Fruit fly (Drosophila melanogaster) whole organism, embryonic: ENCODE results near the gene Pgd.
A peak's percentile ranks its signal among the peaks of the same experiment; 100 is the strongest.

Source experiments
- Adf1 ChIP-seq: fragments of 200-800 bp; sonication (Bioruptor generic); IDR thresholded peaks from 2 replicates; pipeline ENCODE4 v1.3.6; 2022; ENCODE audit warnings: missing biosample characterization, missing genetic modification characterization
- Atf3 ChIP-seq: fragments of 200-800 bp; sonication (Bioruptor generic); optimal IDR thresholded peaks from 3 replicates; lab custom pipeline; 2016; ENCODE audit warnings: missing biosample characterization, missing genetic modification characterization
- B-H1 ChIP-seq: fragments of 200-800 bp; sonication (Bioruptor generic); IDR thresholded peaks from 3 replicates; pipeline ENCODE4 v1.3.6; 2022; ENCODE audit warnings: missing biosample characterization, missing genetic modification characterization
- B-H2 ChIP-seq: fragments of 200-800 bp; sonication (Bioruptor generic); optimal IDR thresholded peaks from 2 replicates; lab custom pipeline; 2018; ENCODE audit warnings: missing biosample characterization, mild to moderate bottlenecking, missing genetic modification characterization
- Bgb ChIP-seq: fragments of 200-800 bp; sonication (Bioruptor generic); IDR thresholded peaks from 2 replicates; pipeline ENCODE4 v1.3.6; 2022; ENCODE audit warnings: missing biosample characterization, missing genetic modification characterization; ENCODE audit not compliant: partially characterized antibody
- CG10565 ChIP-seq: fragments of 200-800 bp; sonication (Bioruptor generic); optimal IDR thresholded peaks from 3 replicates; lab custom pipeline; 2016; ENCODE audit warnings: missing biosample characterization, mild to moderate bottlenecking, missing genetic modification characterization
- CG10654 ChIP-seq: fragments of 200-800 bp; sonication (Bioruptor generic); optimal IDR thresholded peaks from 2 replicates; lab custom pipeline; 2016; ENCODE audit warnings: missing biosample characterization, missing genetic modification characterization
- CG12155 ChIP-seq: fragments of 200-800 bp; sonication (Bioruptor generic); optimal IDR thresholded peaks from 3 replicates; lab custom pipeline; 2016; ENCODE audit warnings: missing biosample characterization, missing genetic modification characterization
- CG13287 ChIP-seq: fragments of 200-800 bp; sonication (Bioruptor generic); IDR thresholded peaks from 2 replicates; pipeline ENCODE4 v1.3.6; 2022; ENCODE audit warnings: missing biosample characterization, missing genetic modification characterization; ENCODE audit not compliant: partially characterized antibody
- CG13624 ChIP-seq: fragments of 200-800 bp; sonication (Bioruptor generic); optimal IDR thresholded peaks from 2 replicates; lab custom pipeline; 2016; ENCODE audit warnings: missing biosample characterization, missing genetic modification characterization
- CG14667 ChIP-seq: fragments of 200-800 bp; sonication (Bioruptor generic); IDR thresholded peaks from 2 replicates; pipeline ENCODE4 v1.3.6; 2022; ENCODE audit warnings: missing biosample characterization, missing genetic modification characterization
- CG17359 ChIP-seq: fragments of 200-800 bp; sonication (Bioruptor generic); optimal IDR thresholded peaks from 3 replicates; lab custom pipeline; 2018; ENCODE audit warnings: missing biosample characterization, mild to moderate bottlenecking, missing genetic modification characterization, moderate library complexity
- CG17385 ChIP-seq: fragments of 200-800 bp; sonication (Bioruptor generic); optimal IDR thresholded peaks from 3 replicates; lab custom pipeline; 2018; ENCODE audit warnings: missing biosample characterization, mild to moderate bottlenecking, missing genetic modification characterization
- CG18262 ChIP-seq: fragments of 200-800 bp; optimal IDR thresholded peaks from 3 replicates; lab custom pipeline; 2019; ENCODE audit warnings: missing biosample characterization, mild to moderate bottlenecking, missing genetic modification characterization, moderate library complexity
- CG31224 ChIP-seq: fragments of 200-800 bp; sonication (Bioruptor generic); IDR thresholded peaks from 2 replicates; pipeline ENCODE4 v1.3.6; 2022; ENCODE audit warnings: missing biosample characterization, missing genetic modification characterization
- CG7271 ChIP-seq: fragments of 200-800 bp; sonication (Bioruptor generic); optimal IDR thresholded peaks from 2 replicates; lab custom pipeline; 2018; ENCODE audit warnings: missing biosample characterization, mild to moderate bottlenecking, missing genetic modification characterization, moderate library complexity
- CG7372 ChIP-seq: fragments of 200-800 bp; sonication (Bioruptor generic); IDR thresholded peaks from 2 replicates; pipeline ENCODE4 v1.3.6; 2022; ENCODE audit warnings: missing biosample characterization, missing genetic modification characterization
- CG8478 ChIP-seq: fragments of >200 bp; optimal IDR thresholded peaks from 2 replicates; lab custom pipeline; 2018
- D ChIP-seq, 2 experiments: fragments of 200-800 bp in 1 of 2; fragments of >200 bp in 1 of 2; sonication (Bioruptor generic) in 1 of 2; optimal IDR thresholded peaks; 2 replicates in 1 of 2; 3 replicates in 1 of 2; lab custom pipeline; 2017; ENCODE audit warnings: mild to moderate bottlenecking in 1 of 2, missing biosample characterization in 1 of 2, missing genetic modification characterization in 1 of 2, missing genetic modification reagents in 1 of 2
- Dfd ChIP-seq, 2 experiments: fragments of >200 bp; optimal IDR thresholded peaks; 2 replicates each; lab custom pipeline; 2017; ENCODE audit warnings: missing biosample characterization in 2 of 2, missing genetic modification characterization in 2 of 2
- Doc2 ChIP-seq: fragments of 200-800 bp; sonication (Bioruptor generic); IDR thresholded peaks from 2 replicates; pipeline ENCODE4 v1.3.6; 2022; ENCODE audit warnings: missing biosample characterization, missing genetic modification characterization
- Dref ChIP-seq: fragments of 200-800 bp; sonication (Bioruptor generic); IDR thresholded peaks from 2 replicates; pipeline ENCODE4 v1.3.6; 2022; ENCODE audit warnings: missing biosample characterization, missing genetic modification characterization
- ERR ChIP-seq: fragments of 200-800 bp; sonication (Bioruptor generic); optimal IDR thresholded peaks from 2 replicates; lab custom pipeline; 2016; ENCODE audit warnings: missing biosample characterization, missing genetic modification characterization
- Hmx ChIP-seq: fragments of 200-800 bp; sonication (Bioruptor generic); optimal IDR thresholded peaks from 2 replicates; lab custom pipeline; 2016; ENCODE audit warnings: missing biosample characterization, missing genetic modification characterization
- Lim3 ChIP-seq: fragments of 200-800 bp; sonication (Bioruptor generic); IDR thresholded peaks from 2 replicates; pipeline ENCODE4 v1.3.6; 2022; ENCODE audit warnings: missing biosample characterization, missing genetic modification characterization
- MBD-R2 ChIP-seq: fragments of 200-800 bp; sonication (Bioruptor generic); IDR thresholded peaks from 2 replicates; pipeline ENCODE4 v1.3.6; 2022; ENCODE audit warnings: missing biosample characterization, missing genetic modification characterization
- Mes4 ChIP-seq: fragments of 200-800 bp; sonication (Bioruptor generic); optimal IDR thresholded peaks from 2 replicates; lab custom pipeline; 2016; ENCODE audit warnings: missing biosample characterization, missing genetic modification characterization
- Side ChIP-seq: fragments of 200-800 bp; sonication (Bioruptor generic); optimal IDR thresholded peaks from 2 replicates; lab custom pipeline; 2016; ENCODE audit warnings: missing biosample characterization, missing genetic modification characterization
- Sox100B ChIP-seq: fragments of 200-800 bp; sonication (Bioruptor generic); optimal IDR thresholded peaks from 3 replicates; lab custom pipeline; 2018; ENCODE audit warnings: missing biosample characterization, mild to moderate bottlenecking, missing genetic modification characterization
- ac ChIP-seq: fragments of 200-800 bp; sonication (Bioruptor generic); optimal IDR thresholded peaks from 3 replicates; lab custom pipeline; 2017; ENCODE audit warnings: missing biosample characterization, mild to moderate bottlenecking, missing genetic modification characterization
- aop ChIP-seq: fragments of 200-800 bp; sonication (Bioruptor generic); IDR thresholded peaks from 2 replicates; pipeline ENCODE4 v1.3.6; 2022; ENCODE audit warnings: missing biosample characterization, missing genetic modification characterization
- ato ChIP-seq: fragments of 200-800 bp; sonication (Bioruptor generic); IDR thresholded peaks from 2 replicates; pipeline ENCODE4 v1.3.6; 2022; ENCODE audit warnings: missing biosample characterization, missing genetic modification characterization; ENCODE audit not compliant: partially characterized antibody
- dimm ChIP-seq: fragments of 200-800 bp; sonication (Bioruptor generic); IDR thresholded peaks from 2 replicates; pipeline ENCODE4 v1.3.6; 2022; ENCODE audit warnings: missing biosample characterization, missing genetic modification characterization
- ems ChIP-seq: fragments of 200-800 bp; sonication (Bioruptor generic); optimal IDR thresholded peaks from 3 replicates; lab custom pipeline; 2016; ENCODE audit warnings: missing biosample characterization, missing genetic modification characterization
- fd64A ChIP-seq: fragments of 200-800 bp; sonication (Bioruptor generic); optimal IDR thresholded peaks from 3 replicates; lab custom pipeline; 2018; ENCODE audit warnings: missing biosample characterization, mild to moderate bottlenecking, missing genetic modification characterization
- gsb-n ChIP-seq: fragments of 200-800 bp; sonication (Bioruptor generic); optimal IDR thresholded peaks from 3 replicates; lab custom pipeline; 2018; ENCODE audit warnings: missing biosample characterization, mild to moderate bottlenecking, missing genetic modification characterization
- h ChIP-seq: fragments of >200 bp; optimal IDR thresholded peaks from 2 replicates; lab custom pipeline; 2017
- hbn ChIP-seq: fragments of 200-800 bp; sonication (Bioruptor generic); IDR thresholded peaks from 2 replicates; pipeline ENCODE4 v1.3.6; 2022; ENCODE audit warnings: missing biosample characterization, missing genetic modification characterization; ENCODE audit not compliant: partially characterized antibody
- jumu ChIP-seq: fragments of 200-800 bp; sonication (Bioruptor generic); optimal IDR thresholded peaks from 3 replicates; lab custom pipeline; 2016; ENCODE audit warnings: missing biosample characterization, missing genetic modification characterization
- lmd ChIP-seq: fragments of 200-800 bp; sonication (Bioruptor generic); IDR thresholded peaks from 2 replicates; pipeline ENCODE4 v1.3.6; 2022; ENCODE audit warnings: missing biosample characterization, missing genetic modification characterization
- maf-S ChIP-seq: fragments of 200-800 bp; sonication (Bioruptor generic); optimal IDR thresholded peaks from 2 replicates; lab custom pipeline; 2016; ENCODE audit warnings: missing biosample characterization, missing genetic modification characterization
- row ChIP-seq: fragments of 200-800 bp; sonication (Bioruptor generic); IDR thresholded peaks from 3 replicates; pipeline ENCODE4 v1.3.6; 2022; ENCODE audit warnings: missing biosample characterization, missing genetic modification characterization
- scrt ChIP-seq: fragments of 200-800 bp; sonication (Bioruptor generic); optimal IDR thresholded peaks from 2 replicates; lab custom pipeline; 2018; ENCODE audit warnings: missing biosample characterization, mild to moderate bottlenecking, missing genetic modification characterization, moderate library complexity
- sd ChIP-seq: fragments of 200-800 bp; sonication (Bioruptor generic); optimal IDR thresholded peaks from 3 replicates; lab custom pipeline; 2018; ENCODE audit warnings: missing biosample characterization, mild to moderate bottlenecking, missing genetic modification characterization, moderate library complexity
- sob ChIP-seq: fragments of 200-800 bp; sonication (Bioruptor generic); IDR thresholded peaks from 2 replicates; pipeline ENCODE4 v1.3.6; 2022; ENCODE audit warnings: missing biosample characterization, missing genetic modification characterization
- sqz ChIP-seq: fragments of 200-800 bp; sonication (Bioruptor generic); optimal IDR thresholded peaks from 3 replicates; lab custom pipeline; 2018; ENCODE audit warnings: missing biosample characterization, mild to moderate bottlenecking, missing genetic modification characterization
- trem ChIP-seq: fragments of 200-800 bp; optimal IDR thresholded peaks from 3 replicates; lab custom pipeline; 2019; ENCODE audit warnings: missing biosample characterization, mild to moderate bottlenecking, missing genetic modification characterization, moderate library complexity
- tx ChIP-seq: fragments of 200-800 bp; sonication (Bioruptor generic); optimal IDR thresholded peaks from 2 replicates; lab custom pipeline; 2016; ENCODE audit warnings: missing biosample characterization, missing genetic modification characterization
- usp ChIP-seq: fragments of >200 bp; optimal IDR thresholded peaks from 2 replicates; lab custom pipeline; 2017; ENCODE audit warnings: missing biosample characterization, missing genetic modification characterization
- zfh2 ChIP-seq: fragments of 200-800 bp; sonication (Bioruptor generic); optimal IDR thresholded peaks from 2 replicates; lab custom pipeline; 2016; ENCODE audit warnings: missing biosample characterization, missing genetic modification characterization

Pgd gene

dm6 chrX:2134965-2135758 lies 9.8 kb upstream of the Pgd start:
- TF ChIP-seq Side (peak; percentile 80), CG13287 (GFP tag; lab: Robert Waterston, UW) (peak; percentile 14; the same call in 1 of the 2 replicates), CG10565 (GFP tag; lab: Kevin White, UChicago) (no peak), MBD-R2 (GFP tag; lab: Robert Waterston, UW) (no peak), CG7372 (GFP tag; lab: Robert Waterston, UW) (peak; percentile 86), zfh2 (GFP tag; lab: Kevin White, UChicago) (peak; percentile 64), B-H1 (GFP tag; lab: Robert Waterston, UW) (peak; percentile 69), CG7271 (tag; lab: Kevin White, UChicago) (peak; percentile 16), scrt (GFP tag; lab: Kevin White, UChicago) (peak; percentile 85), ems (GFP tag; lab: Kevin White, UChicago) (peak; percentile 77), Lim3 (peak; percentile 21; the same call in 1 of the 2 replicates), row (GFP tag; lab: Robert Waterston, UW) (peak; percentile 94), fd64A (GFP tag; lab: Kevin White, UChicago) (peak; percentile 75), trem (tag; lab: Kevin White, UChicago) (peak; percentile 81), CG10654 (GFP tag; lab: Kevin White, UChicago) (peak; percentile 76), CG13624 (GFP tag; lab: Kevin White, UChicago) (peak; percentile 86), sqz (GFP tag; lab: Kevin White, UChicago) (peak; percentile 78), CG18262 (tag; lab: Kevin White, UChicago) (peak; percentile 92), sd (tag; lab: Kevin White, UChicago) (peak; percentile 67), ato (no peak), usp (GFP tag; lab: Kevin White, UChicago) (no peak), CG17385 (peak; percentile 89), Sox100B (peak; percentile 90), B-H2 (peak; percentile 86), aop (GFP tag; lab: Robert Waterston, UW) (no peak), Dfd (GFP tag; optimal IDR thresholded peaks at IDR 0.05; lab: Kevin White, UChicago) (no peak), CG17359 (tag; lab: Kevin White, UChicago) (peak; percentile 90), CG8478 (lab: Kevin White, UChicago) (no peak), lmd (GFP tag; lab: Robert Waterston, UW) (peak; percentile 86), hbn (GFP tag; lab: Robert Waterston, UW) (no peak), D (optimal IDR thresholded peaks at IDR 0.05; lab: Kevin White, UChicago) (no peak), D (GFP tag; optimal IDR thresholded peaks at IDR 0.05; lab: Kevin White, UChicago) (peak; percentile 89), maf-S (peak; percentile 76), Adf1 (peak; percentile 27; the same call in 1 of the 2 replicates), dimm (GFP tag; lab: Robert Waterston, UW) (peak; percentile 42; the same call in 1 of the 2 replicates), CG31224 (GFP tag; lab: Robert Waterston, UW) (peak; percentile 53), sob (peak; percentile 88), Bgb (0 out of 2 replicates have a peak, but pooled peaks have one; percentile 5), CG14667 (GFP tag; lab: Robert Waterston, UW) (peak; percentile 72), jumu (peak; percentile 37), ac (GFP tag; lab: Kevin White, UChicago) (peak; percentile 77), Dref (GFP tag; lab: Robert Waterston, UW) (no peak), CG12155 (GFP tag; lab: Kevin White, UChicago) (peak; percentile 77), Mes4 (GFP tag; lab: Kevin White, UChicago) (peak; percentile 73), Doc2 (GFP tag; lab: Robert Waterston, UW) (0 out of 2 replicates have a peak, but pooled peaks have one; percentile 26), h (no peak), gsb-n (tag; lab: Kevin White, UChicago) (peak; percentile 88), Atf3 (GFP tag; lab: Kevin White, UChicago) (peak; percentile 71), ERR (GFP tag; lab: Kevin White, UChicago) (peak; percentile 70), tx (GFP tag; lab: Kevin White, UChicago) (peak; percentile 64), Hmx (GFP tag; lab: Kevin White, UChicago) (peak; percentile 76)
